Fruit fly (Drosophila melanogaster) whole organism, embryonic: ENCODE data around the gene CG9132.

Experiments used
- Atf3 ChIP-seq: fragments of 200-800 bp; sonication (Bioruptor generic); optimal IDR thresholded peaks from 3 replicates; lab custom pipeline; 2016; ENCODE audit warnings: missing biosample characterization, missing genetic modification characterization
- Blimp-1 ChIP-seq: fragments of 200-800 bp; sonication (Bioruptor generic); optimal IDR thresholded peaks from 3 replicates; lab custom pipeline; 2018; ENCODE audit warnings: missing biosample characterization, missing genetic modification characterization, mild to moderate bottlenecking, moderate library complexity, missing genetic modification reagents
- CG10654 ChIP-seq: fragments of 200-800 bp; sonication (Bioruptor generic); optimal IDR thresholded peaks from 2 replicates; lab custom pipeline; 2016; ENCODE audit warnings: missing biosample characterization, missing genetic modification characterization
- CG10979 ChIP-seq: fragments of 200-800 bp; sonication (Bioruptor generic); optimal IDR thresholded peaks from 2 replicates; lab custom pipeline; 2018; ENCODE audit warnings: missing biosample characterization, mild to moderate bottlenecking, missing genetic modification characterization, moderate library complexity
- CG11247 ChIP-seq: fragments of 200-800 bp; sonication (Bioruptor generic); IDR thresholded peaks from 2 replicates; pipeline ENCODE4 v1.3.6; 2022; ENCODE audit warnings: missing biosample characterization, missing genetic modification characterization
- CG11504 ChIP-seq: fragments of 200-800 bp; sonication (Bioruptor generic); optimal IDR thresholded peaks from 3 replicates; lab custom pipeline; 2019; ENCODE audit warnings: missing biosample characterization, mild to moderate bottlenecking, missing genetic modification characterization, moderate library complexity
- CG15269 ChIP-seq: fragments of 200-800 bp; sonication (Bioruptor generic); optimal IDR thresholded peaks from 2 replicates; lab custom pipeline; 2018; ENCODE audit warnings: missing biosample characterization, mild to moderate bottlenecking, missing genetic modification characterization, moderate library complexity
- CG17361 ChIP-seq: fragments of 200-800 bp; sonication (Bioruptor generic); IDR thresholded peaks from 3 replicates; pipeline ENCODE4 v1.3.6; 2022; ENCODE audit warnings: missing biosample characterization, missing genetic modification characterization
- CG17568 ChIP-seq: fragments of 200-800 bp; sonication (Bioruptor generic); optimal IDR thresholded peaks from 2 replicates; lab custom pipeline; 2018; ENCODE audit warnings: missing biosample characterization, mild to moderate bottlenecking, missing genetic modification characterization, moderate library complexity
- CG18011 ChIP-seq: fragments of 200-800 bp; sonication (Bioruptor generic); optimal IDR thresholded peaks from 2 replicates; lab custom pipeline; 2017; ENCODE audit warnings: missing biosample characterization, missing genetic modification characterization, mild to moderate bottlenecking, moderate library complexity, missing genotype
- CG18764 ChIP-seq: fragments of 200-800 bp; sonication (Bioruptor generic); optimal IDR thresholded peaks from 3 replicates; lab custom pipeline; 2016; ENCODE audit warnings: missing biosample characterization, missing genetic modification characterization
- CG2678 ChIP-seq: fragments of 200-800 bp; sonication (Bioruptor generic); optimal IDR thresholded peaks from 3 replicates; lab custom pipeline; 2019; ENCODE audit warnings: missing biosample characterization, mild to moderate bottlenecking, missing genetic modification characterization, moderate library complexity
- CG31441 ChIP-seq: fragments of 200-800 bp; sonication (Bioruptor generic); IDR thresholded peaks from 2 replicates; pipeline ENCODE4 v1.3.6; 2022; ENCODE audit warnings: missing biosample characterization, missing genetic modification characterization
- CG3281 ChIP-seq: fragments of 200-800 bp; sonication (Bioruptor generic); optimal IDR thresholded peaks from 3 replicates; lab custom pipeline; 2017; ENCODE audit warnings: missing biosample characterization, mild to moderate bottlenecking, missing genetic modification characterization
- CG42726 ChIP-seq: fragments of 200-800 bp; sonication (Bioruptor generic); IDR thresholded peaks from 2 replicates; pipeline ENCODE4 v1.3.6; 2022; ENCODE audit warnings: missing biosample characterization, missing genetic modification characterization; ENCODE audit not compliant: partially characterized antibody
- CG5180 ChIP-seq: fragments of 200-800 bp; sonication (Bioruptor generic); optimal IDR thresholded peaks from 3 replicates; lab custom pipeline; 2017; ENCODE audit warnings: missing biosample characterization, missing genetic modification characterization, mild to moderate bottlenecking, moderate library complexity, missing genetic modification reagents
- CG6254 ChIP-seq: fragments of 200-800 bp; sonication (Bioruptor generic); optimal IDR thresholded peaks from 3 replicates; lab custom pipeline; 2017; ENCODE audit warnings: mild to moderate bottlenecking, missing biosample characterization, missing genetic modification reagents, missing genetic modification characterization
- CG7987 ChIP-seq: fragments of 200-800 bp; sonication (Bioruptor generic); optimal IDR thresholded peaks from 2 replicates; lab custom pipeline; 2018; ENCODE audit warnings: missing biosample characterization, mild to moderate bottlenecking, missing genetic modification characterization, moderate library complexity
- CHES-1-like ChIP-seq: fragments of 200-800 bp; sonication (Bioruptor generic); optimal IDR thresholded peaks from 2 replicates; lab custom pipeline; 2016; ENCODE audit warnings: missing biosample characterization, missing genetic modification characterization
- CTCF ChIP-seq: fragments of 200-800 bp; sonication (Bioruptor generic); optimal IDR thresholded peaks from 2 replicates; lab custom pipeline; 2017; ENCODE audit warnings: missing biosample characterization, mild to moderate bottlenecking, missing genetic modification characterization, moderate library complexity
- Dfd ChIP-seq, 2 experiments: fragments of >200 bp; optimal IDR thresholded peaks; 2 replicates each; lab custom pipeline; 2017; ENCODE audit warnings: missing biosample characterization in 2 of 2, missing genetic modification characterization in 2 of 2
- Dll ChIP-seq: fragments of 200-800 bp; sonication (Bioruptor generic); IDR thresholded peaks from 4 replicates; pipeline ENCODE4 v1.3.6; 2022; ENCODE audit warnings: missing biosample characterization, missing genetic modification characterization; ENCODE audit not compliant: partially characterized antibody
- Doc2 ChIP-seq: fragments of 200-800 bp; sonication (Bioruptor generic); IDR thresholded peaks from 2 replicates; pipeline ENCODE4 v1.3.6; 2022; ENCODE audit warnings: missing biosample characterization, missing genetic modification characterization
- E2f1 ChIP-seq: fragments of 200-800 bp; sonication (Bioruptor generic); IDR thresholded peaks from 2 replicates; pipeline ENCODE4 v1.3.6; 2022; ENCODE audit warnings: missing biosample characterization, missing genetic modification characterization
- E2f2 ChIP-seq: fragments of 200-800 bp; sonication (Bioruptor generic); IDR thresholded peaks from 2 replicates; pipeline ENCODE4 v1.3.6; 2022; ENCODE audit warnings: missing biosample characterization, missing genetic modification characterization
- HmgZ ChIP-seq: fragments of 200-800 bp; sonication (Bioruptor generic); optimal IDR thresholded peaks from 2 replicates; lab custom pipeline; 2018; ENCODE audit warnings: missing biosample characterization, mild to moderate bottlenecking, missing genetic modification characterization
- Hr51 ChIP-seq, 2 experiments: fragments of 200-800 bp; sonication (Bioruptor generic); optimal IDR thresholded peaks; 2 replicates in 1 of 2; 3 replicates in 1 of 2; lab custom pipeline; 2016 to 2018; ENCODE audit warnings: missing biosample characterization in 2 of 2, missing genetic modification characterization in 2 of 2, mild to moderate bottlenecking in 1 of 2, moderate library complexity in 1 of 2
- Jarid2 ChIP-seq: fragments of 200-800 bp; sonication (Bioruptor generic); optimal IDR thresholded peaks from 3 replicates; lab custom pipeline; 2017; ENCODE audit warnings: mild to moderate bottlenecking, missing biosample characterization, missing genetic modification reagents, missing genetic modification characterization
- Myb ChIP-seq: fragments of 200-800 bp; sonication (Bioruptor generic); optimal IDR thresholded peaks from 2 replicates; lab custom pipeline; 2016; ENCODE audit warnings: missing biosample characterization, missing genetic modification characterization
- Oli ChIP-seq: fragments of 200-800 bp; sonication (Bioruptor generic); optimal IDR thresholded peaks from 2 replicates; lab custom pipeline; 2018; ENCODE audit warnings: missing biosample characterization, mild to moderate bottlenecking, missing genetic modification characterization, moderate library complexity
- Pdp1 ChIP-seq, 2 experiments: fragments of 200-800 bp; sonication (Bioruptor generic); optimal IDR thresholded peaks; 3 replicates each; lab custom pipeline; 2016; ENCODE audit warnings: missing biosample characterization in 2 of 2, missing genetic modification characterization in 2 of 2, mild to moderate bottlenecking in 1 of 2, moderate library complexity in 1 of 2
- Sox100B ChIP-seq: fragments of 200-800 bp; sonication (Bioruptor generic); optimal IDR thresholded peaks from 3 replicates; lab custom pipeline; 2018; ENCODE audit warnings: missing biosample characterization, mild to moderate bottlenecking, missing genetic modification characterization
- dati ChIP-seq: fragments of 200-800 bp; sonication (Bioruptor generic); IDR thresholded peaks from 2 replicates; pipeline ENCODE4 v1.3.6; 2022; ENCODE audit warnings: missing biosample characterization, missing genetic modification characterization
- eyg ChIP-seq: fragments of 200-800 bp; sonication (Bioruptor generic); optimal IDR thresholded peaks from 3 replicates; lab custom pipeline; 2016; ENCODE audit warnings: missing biosample characterization, missing genetic modification characterization
- inv ChIP-seq: fragments of 200-800 bp; sonication (Bioruptor generic); IDR thresholded peaks from 2 replicates; pipeline ENCODE4 v1.3.6; 2022; ENCODE audit warnings: missing biosample characterization, missing genetic modification characterization; ENCODE audit not compliant: partially characterized antibody
- kay ChIP-seq: fragments of 200-800 bp; sonication (Bioruptor generic); optimal IDR thresholded peaks from 2 replicates; lab custom pipeline; 2016; ENCODE audit warnings: missing biosample characterization, missing genetic modification characterization
- phol ChIP-seq: fragments of 200-800 bp; sonication (Bioruptor generic); optimal IDR thresholded peaks from 3 replicates; lab custom pipeline; 2018; ENCODE audit warnings: missing biosample characterization, mild to moderate bottlenecking, missing genetic modification characterization, moderate library complexity
- pnt ChIP-seq: fragments of 200-800 bp; sonication (Bioruptor generic); optimal IDR thresholded peaks from 3 replicates; lab custom pipeline; 2016; ENCODE audit warnings: missing biosample characterization, missing genetic modification characterization
- sna ChIP-seq: fragments of 200-800 bp; sonication (Bioruptor generic); IDR thresholded peaks from 2 replicates; pipeline ENCODE4 v1.3.6; 2022; ENCODE audit warnings: missing biosample characterization, missing genetic modification characterization; ENCODE audit not compliant: partially characterized antibody
- stc ChIP-seq: fragments of 200-800 bp; sonication (Bioruptor generic); IDR thresholded peaks from 2 replicates; pipeline ENCODE4 v1.3.6; 2022; ENCODE audit warnings: missing biosample characterization, missing genetic modification characterization
- vnd ChIP-seq: fragments of 200-800 bp; sonication (Bioruptor generic); IDR thresholded peaks from 3 replicates; pipeline ENCODE4 v1.3.6; 2022; ENCODE audit warnings: missing biosample characterization, missing genetic modification characterization; ENCODE audit not compliant: partially characterized antibody
- zen2 ChIP-seq: fragments of 200-800 bp; sonication (Bioruptor generic); IDR thresholded peaks from 3 replicates; pipeline ENCODE4 v1.3.6; 2022; ENCODE audit warnings: missing biosample characterization, missing genetic modification characterization; ENCODE audit not compliant: partially characterized antibody

The CG9132 gene

dm6 chrX:16821216-16821615 lies 20.7 kb upstream of the CG9132 start (continued):
- TF ChIP-seq stc (GFP tag; lab: Robert Waterston, UW) (no peak), CG6254 (GFP tag; lab: Kevin White, UChicago) (no peak), Sox100B (GFP tag; lab: Kevin White, UChicago) (peak; percentile 9), CG10654 (no peak), Oli (tag; lab: Kevin White, UChicago) (peak; percentile 12), CG17568 (GFP tag; lab: Kevin White, UChicago) (no peak), CG15269 (tag; lab: Kevin White, UChicago) (no peak), Dfd (GFP tag; optimal IDR thresholded peaks at IDR 0.05; lab: Kevin White, UChicago) (no peak), Dll (GFP tag; lab: Robert Waterston, UW) (no peak), CG17361 (GFP tag; lab: Robert Waterston, UW) (no peak), phol (tag; lab: Kevin White, UChicago) (peak; percentile 44), CG5180 (GFP tag; lab: Kevin White, UChicago) (no peak), CG18011 (no peak), Doc2 (GFP tag; lab: Robert Waterston, UW) (no peak), CG31441 (GFP tag; lab: Robert Waterston, UW) (peak; percentile 33; the same call in 1 of the 2 replicates), CG18764 (GFP tag; lab: Kevin White, UChicago) (no peak), Pdp1 (GFP tag; optimal IDR thresholded peaks at IDR 0.05; lab: Kevin White, UChicago) (peak in 1 of 2 experiments; percentile 57), CG2678 (tag; lab: Kevin White, UChicago) (peak; percentile 29), E2f2 (GFP tag; lab: Robert Waterston, UW) (no peak), Atf3 (GFP tag; lab: Kevin White, UChicago) (no peak), pnt (GFP tag; lab: Kevin White, UChicago) (no peak), CG3281 (GFP tag; lab: Kevin White, UChicago) (no peak), CHES-1-like (no peak), Blimp-1 (GFP tag; lab: Kevin White, UChicago) (peak; percentile 30), Hr51 (GFP tag; optimal IDR thresholded peaks at IDR 0.05; lab: Kevin White, UChicago) (peak in 1 of 2 experiments; percentile 4), CG42726 (GFP tag; lab: Robert Waterston, UW) (no peak), E2f1 (no peak), eyg (GFP tag; lab: Kevin White, UChicago) (no peak), CG7987 (GFP tag; lab: Kevin White, UChicago) (no peak), inv (GFP tag; lab: Robert Waterston, UW) (no peak), kay (GFP tag; lab: Kevin White, UChicago) (no peak), CG11247 (GFP tag; lab: Robert Waterston, UW) (no peak), Jarid2 (GFP tag; lab: Kevin White, UChicago) (no peak), CG11504 (tag; lab: Kevin White, UChicago) (peak; percentile 48), HmgZ (no peak), sna (GFP tag; lab: Robert Waterston, UW) (no peak), vnd (GFP tag; lab: Robert Waterston, UW) (no peak), zen2 (GFP tag; lab: Robert Waterston, UW) (no peak), dati (GFP tag; lab: Robert Waterston, UW) (no peak)

DNA sequence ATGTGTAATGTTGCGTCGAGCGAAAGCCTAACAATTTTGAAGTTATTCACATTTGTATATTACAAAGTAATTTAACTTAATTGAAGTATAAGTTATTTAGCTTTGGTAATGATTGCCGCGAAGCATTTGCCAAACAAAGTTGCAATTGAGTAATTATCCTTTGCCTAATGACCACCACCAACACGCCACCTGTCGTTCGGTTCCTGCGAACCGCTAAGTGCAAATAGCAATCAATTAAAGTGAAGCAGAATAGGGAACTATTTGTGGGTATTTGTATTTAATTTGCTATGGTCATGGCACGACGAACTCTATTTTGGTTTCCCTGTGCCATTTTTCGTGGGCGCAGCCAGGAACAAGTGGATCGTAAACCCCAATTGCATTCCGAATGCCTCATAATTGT lies 20.2 kb upstream of the CG9132 start:
- TF ChIP-seq CTCF (peak; percentile 72), Myb (no peak), CG10979 (tag; lab: Kevin White, UChicago) (peak; percentile 73)
- TF ChIP-seq, all 482 proteins: peak for 2
